Worm (Caenorhabditis elegans) whole organism, L3 larva: ENCODE results near the gene T19H12.3.
A peak's percentile ranks its signal among the peaks of the same experiment; 100 is the strongest.

Experiments used
- ceh-9 ChIP-seq: sonication (generic microtip); optimal IDR thresholded peaks from 2 replicates; lab custom pipeline; 2018; ENCODE audit warnings: missing biosample characterization, missing genetic modification characterization
- fos-1 ChIP-seq: fragments of 150-350 bp; optimal IDR thresholded peaks from 2 replicates; lab custom pipeline; 2014; ENCODE audit warnings: missing biosample characterization, missing genetic modification characterization
- mdl-1 ChIP-seq: fragments of 150-350 bp; optimal IDR thresholded peaks from 2 replicates; lab custom pipeline; 2014; ENCODE audit warnings: missing biosample characterization, missing genetic modification characterization
- nhr-11 ChIP-seq: fragments of 150-350 bp; optimal IDR thresholded peaks from 2 replicates; lab custom pipeline; 2014; ENCODE audit warnings: missing biosample characterization, missing genetic modification characterization
- nhr-12 ChIP-seq: fragments of 150-350 bp; optimal IDR thresholded peaks from 2 replicates; lab custom pipeline; 2014; ENCODE audit warnings: missing biosample characterization, missing genetic modification characterization
- nhr-23 ChIP-seq: fragments of 150-350 bp; optimal IDR thresholded peaks from 2 replicates; lab custom pipeline; 2014; ENCODE audit warnings: missing biosample characterization, missing genetic modification reagents, missing genetic modification characterization
- pha-4 ChIP-seq: fragments of 150-350 bp; optimal IDR thresholded peaks from 2 replicates; lab custom pipeline; 2014; ENCODE audit warnings: missing biosample characterization, missing genetic modification reagents, missing genetic modification characterization
- sea-2 ChIP-seq: fragments of 150-350 bp; sonication (generic microtip); optimal IDR thresholded peaks from 4 replicates; lab custom pipeline; 2014; ENCODE audit warnings: missing biosample characterization, missing genetic modification reagents, missing genetic modification characterization
- snpc-4 ChIP-seq: fragments of 150-350 bp; optimal IDR thresholded peaks from 2 replicates; lab custom pipeline; 2014; ENCODE audit warnings: missing biosample characterization, missing genetic modification characterization

- TF ChIP-seq fos-1 (no peak), nhr-23 (tag; lab: Kevin White, UChicago) (peak; percentile 1), sea-2 (GFP tag; lab: Kevin White, UChicago) (no peak), pha-4 (tag; lab: Kevin White, UChicago) (no peak), nhr-11 (no peak), ceh-9 (tag; lab: Kevin White, UChicago) (no peak), mdl-1 (tag; lab: Kevin White, UChicago) (no peak), nhr-12 (no peak), snpc-4 (tag; lab: Kevin White, UChicago) (no peak)
These were observed 24.9 kb upstream of the T19H12.3 start for ce11 chrV:4860525-4860924.
